Worm (Caenorhabditis elegans): ENCODE measurements around the gene acdh-13.

ce11 chrIV:8496263-8496662, 2.4 kb downstream of the acdh-13 start, which contains the start of gene C28C12.12:
- TF ChIP-seq lin-35 (GFP tag; optimal IDR thresholded peaks at IDR 0.05) (no peak), ztf-11 (tag; optimal IDR thresholded peaks at IDR 0.05) (no peak)

Measured in whole organism, L1 larva.